Fruit fly (Drosophila melanogaster): ENCODE data around the gene Irk3.

Irk3 gene

DNA sequence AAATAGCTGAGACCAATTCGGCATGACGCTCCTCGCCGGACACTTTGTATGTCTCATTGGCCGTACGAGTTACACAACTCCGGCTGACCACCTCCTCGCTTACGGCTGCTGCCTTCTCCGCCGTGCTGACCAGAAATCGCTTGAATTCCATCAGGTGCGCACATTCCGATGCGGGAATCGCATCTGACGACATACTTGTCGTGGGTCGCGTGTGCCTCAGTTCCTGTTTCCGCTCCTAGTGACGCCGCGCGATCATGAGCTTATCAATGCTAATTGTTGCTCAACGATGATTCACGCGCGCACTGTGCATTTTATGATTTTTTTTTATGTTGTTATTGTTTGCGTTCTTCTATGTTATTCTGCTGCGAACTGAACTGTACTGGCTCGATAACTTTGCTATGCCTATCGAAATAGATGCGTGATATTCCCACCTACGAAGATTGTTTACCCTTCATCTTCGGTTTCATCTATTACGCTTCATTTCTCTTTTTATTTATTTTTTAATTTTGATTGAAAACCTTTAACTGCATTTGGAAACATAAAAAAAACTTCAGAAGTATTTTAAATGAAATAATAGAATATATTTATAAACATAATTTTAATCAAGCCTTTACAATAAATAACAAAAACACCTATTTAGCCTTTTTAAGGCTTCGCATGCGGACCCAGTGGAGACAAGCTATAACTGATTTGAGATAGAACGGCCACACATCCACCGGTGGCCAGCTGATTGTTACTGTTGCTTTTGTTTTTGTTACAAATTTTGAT lies 10.6 kb downstream of the Irk3 start, which contains the start of the genes CG10376 and CG10343 (continued):
- peak in 1 of 2 experiments; percentile 85 for TF ChIP-seq bsh (GFP tag; optimal IDR thresholded peaks at IDR 0.05)
- no peak for TF ChIP-seq dati (GFP tag; IDR thresholded peaks at IDR 0.05)
- peak; percentile 85 for TF ChIP-seq CG8388 (GFP tag; optimal IDR thresholded peaks at IDR 0.05)
- peak; percentile 83 for TF ChIP-seq caup (GFP tag; optimal IDR thresholded peaks at IDR 0.05; ENCODE audit: severe bottlenecking)
- peak; percentile 21 for TF ChIP-seq dm (GFP tag; optimal IDR thresholded peaks at IDR 0.05)
- TF ChIP-seq wdn (GFP tag; IDR thresholded peaks at IDR 0.05): peak; percentile 76
- TF ChIP-seq CG12942 (GFP tag; optimal IDR thresholded peaks at IDR 0.05): peak; percentile 83
- TF ChIP-seq eve (GFP tag; optimal IDR thresholded peaks at IDR 0.05): no peak
- TF ChIP-seq CG14050 (GFP tag; IDR thresholded peaks at IDR 0.05): peak; percentile 66
- TF ChIP-seq Dll (GFP tag; IDR thresholded peaks at IDR 0.05; ENCODE audit: partially characterized antibody): 0 out of 4 replicates have a peak, but pooled peaks have one; percentile 40
- TF ChIP-seq CG15011 (GFP tag; optimal IDR thresholded peaks at IDR 0.05): no peak
- TF ChIP-seq peb (GFP tag; IDR thresholded peaks at IDR 0.05): peak; percentile 69; the same call in 1 of the 2 replicates
- peak; percentile 96 for TF ChIP-seq phol (tag; optimal IDR thresholded peaks at IDR 0.05)
- TF ChIP-seq CG4404 (GFP tag; IDR thresholded peaks at IDR 0.05): peak; percentile 90
- TF ChIP-seq HLH4C (GFP tag; IDR thresholded peaks at IDR 0.05; ENCODE audit: partially characterized antibody): peak; percentile 67; the same call in 2 of the 3 replicates
- TF ChIP-seq Hr51 (GFP tag; optimal IDR thresholded peaks at IDR 0.05): peak; percentile 50 to 90
- TF ChIP-seq Lim3 (GFP tag; IDR thresholded peaks at IDR 0.05): no peak
- peak; percentile 95 for TF ChIP-seq CG2712 (tag; optimal IDR thresholded peaks at IDR 0.05)
- TF ChIP-seq CG15479 (GFP tag; optimal IDR thresholded peaks at IDR 0.05): no peak
- TF ChIP-seq abd-A (tag; optimal IDR thresholded peaks at IDR 0.05): no peak
- peak; percentile 5 for TF ChIP-seq ems (GFP tag; optimal IDR thresholded peaks at IDR 0.05)
- TF ChIP-seq nmo (GFP tag; optimal IDR thresholded peaks at IDR 0.05): peak; percentile 98
- peak; percentile 70; the same call in 2 of the 3 replicates for TF ChIP-seq CG3726 (GFP tag; IDR thresholded peaks at IDR 0.05)
- TF ChIP-seq BtbVII (GFP tag; optimal IDR thresholded peaks at IDR 0.05): peak; percentile 68
- TF ChIP-seq CG17568 (GFP tag; optimal IDR thresholded peaks at IDR 0.05): peak; percentile 32
- TF ChIP-seq CG13624 (GFP tag; optimal IDR thresholded peaks at IDR 0.05): peak; percentile 38
- TF ChIP-seq vfl (GFP tag; optimal IDR thresholded peaks at IDR 0.05): peak; percentile 70
- peak; percentile 44 for TF ChIP-seq org-1 (GFP tag; optimal IDR thresholded peaks at IDR 0.05)
- TF ChIP-seq Side (GFP tag; optimal IDR thresholded peaks at IDR 0.05): no peak
- peak; percentile 51 for TF ChIP-seq CrebB (tag; optimal IDR thresholded peaks at IDR 0.05)
- 0 out of 2 replicates have a peak, but pooled peaks have one; percentile 33 for TF ChIP-seq CG11696 (GFP tag; IDR thresholded peaks at IDR 0.05)
- TF ChIP-seq CG1603 (tag; optimal IDR thresholded peaks at IDR 0.05): peak; percentile 31
- TF ChIP-seq slbo (GFP tag; IDR thresholded peaks at IDR 0.05): peak; percentile 93
- TF ChIP-seq HLHmδ (GFP tag; optimal IDR thresholded peaks at IDR 0.05): no peak
- no peak for TF ChIP-seq chinmo (GFP tag; IDR thresholded peaks at IDR 0.05; ENCODE audit: partially characterized antibody)
- TF ChIP-seq bbx (GFP tag; IDR thresholded peaks at IDR 0.05; ENCODE audit: partially characterized antibody): peak; percentile 84
- peak; percentile 64 for TF ChIP-seq CG17912 (GFP tag; optimal IDR thresholded peaks at IDR 0.05)
- peak; percentile 99 for TF ChIP-seq CG7357 (GFP tag; IDR thresholded peaks at IDR 0.05)
- peak; percentile 94 for TF ChIP-seq dmrt11E (tag; optimal IDR thresholded peaks at IDR 0.05)
- TF ChIP-seq CG12769 (tag; optimal IDR thresholded peaks at IDR 0.05): no peak
- TF ChIP-seq CG14667 (GFP tag; IDR thresholded peaks at IDR 0.05): peak; percentile 81
- peak; percentile 84 for TF ChIP-seq tin (GFP tag; optimal IDR thresholded peaks at IDR 0.05)
- TF ChIP-seq CG3407 (GFP tag; optimal IDR thresholded peaks at IDR 0.05): peak; percentile 67
- peak; percentile 91 for TF ChIP-seq CG1602 (GFP tag; optimal IDR thresholded peaks at IDR 0.05)
- no peak for TF ChIP-seq CG31365 (tag; optimal IDR thresholded peaks at IDR 0.05)
- TF ChIP-seq emc (GFP tag; optimal IDR thresholded peaks at IDR 0.05): peak; percentile 16
- TF ChIP-seq oc (tag; optimal IDR thresholded peaks at IDR 0.05): no peak
- TF ChIP-seq jing (GFP tag; optimal IDR thresholded peaks at IDR 0.05): peak; percentile 40

All from whole organism, embryonic.